Worm (Caenorhabditis elegans) whole organism, late embryonic: Measurements from ENCODE around the gene atg-7.

Experiments
- C38D4.7 ChIP-seq: fragments of 200-800 bp; sonication (Bioruptor generic); optimal IDR thresholded peaks from 2 replicates; lab custom pipeline; 2018; ENCODE audit warnings: mild to moderate bottlenecking, missing genetic modification characterization, moderate library complexity, missing compliant biosample characterization
- K02D7.2 ChIP-seq: sonication (generic microtip); optimal IDR thresholded peaks from 2 replicates; lab custom pipeline; 2017; ENCODE audit warnings: mild to moderate bottlenecking, missing genetic modification characterization, missing compliant biosample characterization
- T23F11.4 ChIP-seq: fragments of 200-800 bp; sonication (Bioruptor generic); optimal IDR thresholded peaks from 2 replicates; lab custom pipeline; 2018; ENCODE audit warnings: mild to moderate bottlenecking, missing genetic modification characterization, missing compliant biosample characterization
- Y22D7AL.16 ChIP-seq: sonication (generic microtip); optimal IDR thresholded peaks from 2 replicates; lab custom pipeline; 2016; ENCODE audit warnings: missing genetic modification characterization, missing compliant biosample characterization
- ahr-1 ChIP-seq: sonication (generic microtip); optimal IDR thresholded peaks from 2 replicates; lab custom pipeline; 2016; ENCODE audit warnings: missing genetic modification characterization, missing compliant biosample characterization
- ama-1 ChIP-seq: fragments of 150-350 bp; optimal IDR thresholded peaks from 2 replicates; lab custom pipeline; 2014
- ceh-18 ChIP-seq: sonication (generic microtip); optimal IDR thresholded peaks from 2 replicates; lab custom pipeline; 2016; ENCODE audit warnings: missing genetic modification characterization, missing compliant biosample characterization
- ceh-2 ChIP-seq: sonication (generic microtip); optimal IDR thresholded peaks from 2 replicates; lab custom pipeline; 2016; ENCODE audit warnings: missing genotype, missing genetic modification characterization, missing compliant biosample characterization
- ceh-24 ChIP-seq: sonication (generic microtip); optimal IDR thresholded peaks from 2 replicates; lab custom pipeline; 2016; ENCODE audit warnings: mild to moderate bottlenecking, missing genetic modification characterization, missing compliant biosample characterization
- ceh-31 ChIP-seq: sonication (generic microtip); optimal IDR thresholded peaks from 2 replicates; lab custom pipeline; 2016; ENCODE audit warnings: missing genetic modification characterization, missing compliant biosample characterization
- ceh-48 ChIP-seq: sonication (generic microtip); optimal IDR thresholded peaks from 2 replicates; lab custom pipeline; 2016; ENCODE audit warnings: missing genetic modification characterization, inconsistent platforms, missing compliant biosample characterization
- ceh-6 ChIP-seq: fragments of 200-800 bp; sonication (Bioruptor generic); optimal IDR thresholded peaks from 2 replicates; lab custom pipeline; 2018; ENCODE audit warnings: mild to moderate bottlenecking, missing genetic modification characterization, missing compliant biosample characterization
- che-1 ChIP-seq: sonication (generic microtip); optimal IDR thresholded peaks from 2 replicates; lab custom pipeline; 2016; ENCODE audit warnings: mild to moderate bottlenecking, missing genetic modification characterization, missing compliant biosample characterization
- dmd-4 ChIP-seq: sonication (generic microtip); optimal IDR thresholded peaks from 2 replicates; lab custom pipeline; 2016; ENCODE audit warnings: borderline replicate concordance, missing genetic modification characterization, missing compliant biosample characterization
- elt-4 ChIP-seq: sonication (generic microtip); optimal IDR thresholded peaks from 2 replicates; lab custom pipeline; 2016; ENCODE audit warnings: missing genetic modification characterization, missing compliant biosample characterization
- ets-4 ChIP-seq: sonication (generic microtip); optimal IDR thresholded peaks from 2 replicates; lab custom pipeline; 2016; ENCODE audit warnings: missing genetic modification characterization, missing compliant biosample characterization
- fax-1 ChIP-seq: sonication (generic microtip); optimal IDR thresholded peaks from 2 replicates; lab custom pipeline; 2016; ENCODE audit warnings: missing genotype, missing genetic modification characterization, missing compliant biosample characterization
- gmeb-2 ChIP-seq: sonication (generic microtip); optimal IDR thresholded peaks from 2 replicates; lab custom pipeline; 2016; ENCODE audit warnings: missing genetic modification characterization, inconsistent platforms, missing compliant biosample characterization
- hlh-13 ChIP-seq: fragments of 200-800 bp; sonication (Bioruptor generic); optimal IDR thresholded peaks from 2 replicates; lab custom pipeline; 2018; ENCODE audit warnings: mild to moderate bottlenecking, missing genetic modification characterization, missing compliant biosample characterization
- lim-6 ChIP-seq: sonication (generic microtip); optimal IDR thresholded peaks from 2 replicates; lab custom pipeline; 2016; ENCODE audit warnings: missing genetic modification characterization, missing compliant biosample characterization
- lin-11 ChIP-seq: fragments of 200-800 bp; sonication (Bioruptor generic); optimal IDR thresholded peaks from 2 replicates; lab custom pipeline; 2018; ENCODE audit warnings: mild to moderate bottlenecking, missing genetic modification characterization, missing compliant biosample characterization
- madf-2 ChIP-seq: sonication (generic microtip); optimal IDR thresholded peaks from 2 replicates; lab custom pipeline; 2017; ENCODE audit warnings: missing genetic modification characterization, missing compliant biosample characterization
- mec-3 ChIP-seq: sonication (generic microtip); optimal IDR thresholded peaks from 2 replicates; lab custom pipeline; 2016; ENCODE audit warnings: borderline replicate concordance, missing genetic modification characterization, missing compliant biosample characterization
- nfya-1 ChIP-seq: sonication (generic microtip); optimal IDR thresholded peaks from 2 replicates; lab custom pipeline; 2017; ENCODE audit warnings: missing genetic modification characterization, mild to moderate bottlenecking, missing compliant biosample characterization, antibody characterized with exemption, moderate library complexity
- pat-9 ChIP-seq: fragments of 200-800 bp; sonication (Bioruptor generic); optimal IDR thresholded peaks from 2 replicates; lab custom pipeline; 2018; ENCODE audit warnings: mild to moderate bottlenecking, missing genetic modification characterization, moderate library complexity, missing compliant biosample characterization
- pha-2 ChIP-seq: sonication (generic microtip); optimal IDR thresholded peaks from 2 replicates; lab custom pipeline; 2017; ENCODE audit warnings: mild to moderate bottlenecking, missing genetic modification characterization, missing compliant biosample characterization
- ref-2 ChIP-seq: sonication (generic microtip); optimal IDR thresholded peaks from 2 replicates; lab custom pipeline; 2016; ENCODE audit warnings: missing genetic modification characterization, missing compliant biosample characterization
- sox-2 ChIP-seq: fragments of 200-800 bp; sonication (Bioruptor generic); IDR thresholded peaks from 2 replicates; pipeline ENCODE4 v1.3.6; 2022; ENCODE audit warnings: missing genetic modification reagents, missing genetic modification characterization, missing compliant biosample characterization
- syd-9 ChIP-seq: sonication (generic microtip); optimal IDR thresholded peaks from 2 replicates; lab custom pipeline; 2016; ENCODE audit warnings: mild to moderate bottlenecking, missing genetic modification characterization, moderate library complexity, missing compliant biosample characterization
- tbx-2 ChIP-seq: sonication (generic microtip); optimal IDR thresholded peaks from 2 replicates; lab custom pipeline; 2016; ENCODE audit warnings: missing genetic modification characterization, missing compliant biosample characterization
- ttx-3 ChIP-seq: sonication (generic microtip); optimal IDR thresholded peaks from 2 replicates; lab custom pipeline; 2016; ENCODE audit warnings: missing genetic modification reagents, missing genetic modification characterization, missing compliant biosample characterization
- unc-3 ChIP-seq, 2 experiments: fragments of 200-800 bp in 1 of 2; sonication (Bioruptor generic) in 1 of 2; sonication (generic microtip) in 1 of 2; conservative IDR thresholded peaks in 1 of 2; optimal IDR thresholded peaks in 1 of 2; 2 replicates each; pipeline versions ENCODE4 v1.3.6 to Lab custom; 2016 to 2022; ENCODE audit warnings: missing compliant biosample characterization in 2 of 2, missing genetic modification characterization in 2 of 2, missing genetic modification reagents in 1 of 2
- unc-55 ChIP-seq: sonication (generic microtip); optimal IDR thresholded peaks from 2 replicates; lab custom pipeline; 2017; ENCODE audit warnings: missing biosample characterization, missing genetic modification reagents, missing genetic modification characterization
- unc-86 ChIP-seq: sonication (generic microtip); optimal IDR thresholded peaks from 2 replicates; lab custom pipeline; 2016; ENCODE audit warnings: missing genetic modification characterization, missing compliant biosample characterization
- ztf-16 ChIP-seq: sonication (generic microtip); optimal IDR thresholded peaks from 2 replicates; lab custom pipeline; 2017; ENCODE audit warnings: missing genetic modification characterization, missing compliant biosample characterization

Gene atg-7

ce11 chrIV:11063962-11064361, 16.9 kb downstream of the atg-7 start, which contains the start of gene ttr-16:
Gene ttr-16, minus strand, starts transcription at chrIV:11064137.
- TF ChIP-seq tbx-2 (tag; lab: Kevin White, UChicago), result no peak
- no peak for TF ChIP-seq madf-2 (tag; lab: Kevin White, UChicago)
- peak; percentile 88 for TF ChIP-seq unc-55
- TF ChIP-seq ceh-18 (tag; lab: Kevin White, UChicago), result peak; percentile 30
- TF ChIP-seq fax-1 (tag; lab: Kevin White, UChicago), result no peak
- peak; percentile 77 for TF ChIP-seq nfya-1 (tag; lab: Kevin White, UChicago)
- no peak for TF ChIP-seq pat-9 (tag; lab: Kevin White, UChicago)

- TF ChIP-seq ceh-48 (tag; lab: Kevin White, UChicago) (no peak), sox-2 (no peak), C38D4.7 (GFP tag; lab: Kevin White, UChicago) (no peak), ttx-3 (tag; lab: Kevin White, UChicago) (no peak), ceh-31 (tag; lab: Kevin White, UChicago) (no peak), ahr-1 (tag; lab: Kevin White, UChicago) (no peak), K02D7.2 (tag; lab: Kevin White, UChicago) (no peak), lin-11 (tag; lab: Kevin White, UChicago) (no peak), mec-3 (no peak), ceh-2 (tag; lab: Kevin White, UChicago) (no peak), elt-4 (tag; lab: Kevin White, UChicago) (no peak), pha-2 (no peak), pat-9 (tag; lab: Kevin White, UChicago) (no peak), unc-86 (tag; lab: Kevin White, UChicago) (no peak), che-1 (tag; lab: Kevin White, UChicago) (no peak), T23F11.4 (GFP tag; lab: Kevin White, UChicago) (no peak)
Observed at ce11 chrIV:11062984-11063613, 17.8 kb downstream of the atg-7 start.

- no peak for TF ChIP-seq ref-2
- TF ChIP-seq ahr-1 (tag; lab: Kevin White, UChicago), result no peak
- TF ChIP-seq lin-11 (tag; lab: Kevin White, UChicago), result no peak
- no peak for TF ChIP-seq ceh-24 (tag; lab: Kevin White, UChicago)
Observed at ce11 chrIV:11053652-11054317, 27.1 kb downstream of the atg-7 start, which contains the start of the genes F36H1.12 and lin-3. Gene F36H1.12, minus strand, starts transcription at chrIV:11053702. Gene lin-3, plus strand, starts transcription at chrIV:11054308.

- no peak for TF ChIP-seq syd-9 (tag; lab: Kevin White, UChicago)
- no peak for TF ChIP-seq lim-6 (tag; lab: Kevin White, UChicago)
- no peak for TF ChIP-seq ceh-2 (tag; lab: Kevin White, UChicago)
- TF ChIP-seq ama-1, result no peak
- TF ChIP-seq gmeb-2 (tag; lab: Kevin White, UChicago), result no peak
- no peak for TF ChIP-seq ttx-3 (tag; lab: Kevin White, UChicago)
- TF ChIP-seq dmd-4, result no peak
- TF ChIP-seq madf-2 (tag; lab: Kevin White, UChicago), result no peak
- TF ChIP-seq unc-55, result no peak
- no peak for TF ChIP-seq hlh-13 (GFP tag; lab: Kevin White, UChicago)
- TF ChIP-seq ztf-16 (tag; lab: Kevin White, UChicago), result no peak
- no peak for TF ChIP-seq tbx-2 (tag; lab: Kevin White, UChicago)
Observed at ce11 chrIV:11051963-11052362, 28.9 kb downstream of the atg-7 start.

ce11 chrIV:11049806-11050205, 31.0 kb downstream of the atg-7 start, which contains the start of gene F36H1.3:
Gene F36H1.3, plus strand, starts transcription at chrIV:11050128.
- TF ChIP-seq ceh-48 (tag; lab: Kevin White, UChicago) (no peak), ceh-6 (GFP tag; lab: Kevin White, UChicago) (no peak), unc-3 (GFP tag; conservative IDR thresholded peaks at IDR 0.05; lab: Robert Waterston, UW) (no peak), unc-3 (tag; optimal IDR thresholded peaks at IDR 0.05; lab: Kevin White, UChicago) (no peak), hlh-13 (GFP tag; lab: Kevin White, UChicago) (no peak), ets-4 (tag; lab: Kevin White, UChicago) (no peak), pat-9 (tag; lab: Kevin White, UChicago) (no peak), ttx-3 (tag; lab: Kevin White, UChicago) (no peak), gmeb-2 (tag; lab: Kevin White, UChicago) (no peak), Y22D7AL.16 (tag; lab: Kevin White, UChicago) (no peak)
